Worm (Caenorhabditis elegans): Measurements from ENCODE around the gene srg-47.

The srg-47 gene

DNA sequence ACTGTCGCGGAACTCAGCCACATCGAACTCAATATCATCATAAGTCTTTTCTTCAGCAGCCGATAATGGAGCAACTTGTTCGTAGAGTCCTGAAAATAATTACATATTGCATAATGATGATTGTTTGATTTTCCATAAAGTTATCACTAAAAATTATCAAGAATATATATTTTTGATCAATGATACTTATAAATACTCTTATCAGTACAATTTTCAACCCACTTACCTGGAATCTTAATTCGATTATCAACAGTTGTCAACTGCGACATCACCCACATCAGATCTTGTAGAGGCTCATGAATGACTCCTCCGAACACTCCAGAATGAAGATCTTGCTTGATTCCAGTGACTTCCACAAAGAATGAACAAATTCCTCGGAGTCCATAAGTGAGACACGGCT, 39.9 kb upstream of the srg-47 start:
- TF ChIP-seq snpc-4 (tag; optimal IDR thresholded peaks at IDR 0.05) (no peak), elt-3 (tag; optimal IDR thresholded peaks at IDR 0.05) (no peak), mep-1 (tag; optimal IDR thresholded peaks at IDR 0.05) (no peak), zip-8 (tag; optimal IDR thresholded peaks at IDR 0.05) (no peak), flh-1 (GFP tag; optimal IDR thresholded peaks at IDR 0.05) (no peak), ceh-39 (tag; optimal IDR thresholded peaks at IDR 0.05) (no peak), nhr-28 (tag; optimal IDR thresholded peaks at IDR 0.05) (no peak), unc-39 (tag; optimal IDR thresholded peaks at IDR 0.05) (no peak), ham-2 (GFP tag; optimal IDR thresholded peaks at IDR 0.05) (no peak), lin-13 (tag; optimal IDR thresholded peaks at IDR 0.05) (no peak), drap-1 (GFP tag; optimal IDR thresholded peaks at IDR 0.05) (no peak), sem-2 (GFP tag; optimal IDR thresholded peaks at IDR 0.05) (no peak), sptf-1 (tag; optimal IDR thresholded peaks at IDR 0.05) (no peak), tbx-8 (GFP tag; optimal IDR thresholded peaks at IDR 0.05) (no peak), ces-1 (GFP tag; optimal IDR thresholded peaks at IDR 0.05) (no peak), nhr-237 (tag; optimal IDR thresholded peaks at IDR 0.05) (no peak), lin-32 (GFP tag; optimal IDR thresholded peaks at IDR 0.05) (no peak)

ce11 chrV:14594943-14595342, 38.9 kb upstream of the srg-47 start:
- no peak for TF ChIP-seq nhr-28 (tag; optimal IDR thresholded peaks at IDR 0.05)
- TF ChIP-seq ztf-11 (tag; optimal IDR thresholded peaks at IDR 0.05): no peak
- TF ChIP-seq pha-4 (tag; optimal IDR thresholded peaks at IDR 0.05): no peak
- TF ChIP-seq cnd-1 (tag; optimal IDR thresholded peaks at IDR 0.05): no peak
- no peak for TF ChIP-seq nhr-237 (tag; optimal IDR thresholded peaks at IDR 0.05)
- no peak for TF ChIP-seq mls-2 (tag; optimal IDR thresholded peaks at IDR 0.05)
- TF ChIP-seq blmp-1 (tag; optimal IDR thresholded peaks at IDR 0.05): no peak
- no peak for TF ChIP-seq nhr-2 (tag; optimal IDR thresholded peaks at IDR 0.05)
- TF ChIP-seq ceh-39 (tag; optimal IDR thresholded peaks at IDR 0.05): no peak

- no peak for TF ChIP-seq nhr-237 (tag; optimal IDR thresholded peaks at IDR 0.05)
- no peak for TF ChIP-seq ceh-39 (tag; optimal IDR thresholded peaks at IDR 0.05)
- no peak for TF ChIP-seq ham-2 (GFP tag; optimal IDR thresholded peaks at IDR 0.05)
- no peak for TF ChIP-seq mab-5 (tag; optimal IDR thresholded peaks at IDR 0.05)
- no peak for TF ChIP-seq sem-2 (GFP tag; optimal IDR thresholded peaks at IDR 0.05)
- TF ChIP-seq mls-2 (tag; optimal IDR thresholded peaks at IDR 0.05): no peak
- no peak for TF ChIP-seq elt-1 (tag; optimal IDR thresholded peaks at IDR 0.05; ENCODE audit: borderline replicate concordance, insufficient read depth)
- TF ChIP-seq lin-13 (tag; optimal IDR thresholded peaks at IDR 0.05): no peak
- no peak for TF ChIP-seq ztf-11 (tag; optimal IDR thresholded peaks at IDR 0.05)
- no peak for TF ChIP-seq lsy-2 (tag; optimal IDR thresholded peaks at IDR 0.05)
- no peak for TF ChIP-seq pha-4 (tag; optimal IDR thresholded peaks at IDR 0.05)
- no peak for TF ChIP-seq nhr-2 (tag; optimal IDR thresholded peaks at IDR 0.05)
- no peak for TF ChIP-seq ceh-43 (GFP tag; optimal IDR thresholded peaks at IDR 0.05)
- TF ChIP-seq nhr-76 (tag; optimal IDR thresholded peaks at IDR 0.05): no peak
- no peak for TF ChIP-seq blmp-1 (tag; optimal IDR thresholded peaks at IDR 0.05)
- no peak for TF ChIP-seq M03D4.4 (tag; optimal IDR thresholded peaks at IDR 0.05)
- no peak for TF ChIP-seq drap-1 (GFP tag; optimal IDR thresholded peaks at IDR 0.05)
- TF ChIP-seq zip-8 (tag; optimal IDR thresholded peaks at IDR 0.05): no peak
- no peak for TF ChIP-seq cnd-1 (tag; optimal IDR thresholded peaks at IDR 0.05)
Observed at ce11 chrV:14594103-14594502, 38.0 kb upstream of the srg-47 start.

ce11 chrV:14585351-14585750, 29.3 kb upstream of the srg-47 start, which contains the start of gene Y40H4A.2:
Gene Y40H4A.2 (minus strand): TSS chrV:14585451.
- TF ChIP-seq nhr-12 (tag; optimal IDR thresholded peaks at IDR 0.05) (no peak), lin-32 (GFP tag; optimal IDR thresholded peaks at IDR 0.05) (no peak), M03D4.4 (tag; optimal IDR thresholded peaks at IDR 0.05) (no peak), unc-62 (GFP tag; optimal IDR thresholded peaks at IDR 0.05) (no peak), tbx-8 (GFP tag; optimal IDR thresholded peaks at IDR 0.05) (no peak), cnd-1 (tag; optimal IDR thresholded peaks at IDR 0.05) (no peak), nhr-28 (tag; optimal IDR thresholded peaks at IDR 0.05) (no peak), flh-1 (GFP tag; optimal IDR thresholded peaks at IDR 0.05) (no peak), bed-3 (GFP tag; optimal IDR thresholded peaks at IDR 0.05) (no peak), snpc-4 (tag; optimal IDR thresholded peaks at IDR 0.05) (no peak)

ce11 chrV:14579619-14580018, 23.5 kb upstream of the srg-47 start, which contains the start of gene gar-3:
Gene gar-3 (minus strand): TSS chrV:14579719.
- no peak for TF ChIP-seq elt-3 (tag; optimal IDR thresholded peaks at IDR 0.05)
- no peak for TF ChIP-seq cnd-1 (tag; optimal IDR thresholded peaks at IDR 0.05)
- no peak for TF ChIP-seq lin-32 (GFP tag; optimal IDR thresholded peaks at IDR 0.05)
- TF ChIP-seq tbx-8 (GFP tag; optimal IDR thresholded peaks at IDR 0.05): no peak
- no peak for TF ChIP-seq snpc-4 (tag; optimal IDR thresholded peaks at IDR 0.05)
- no peak for TF ChIP-seq unc-39 (tag; optimal IDR thresholded peaks at IDR 0.05)
- no peak for TF ChIP-seq nhr-12 (tag; optimal IDR thresholded peaks at IDR 0.05)
- TF ChIP-seq ceh-39 (tag; optimal IDR thresholded peaks at IDR 0.05): no peak
- no peak for TF ChIP-seq ztf-11 (tag; optimal IDR thresholded peaks at IDR 0.05)
- no peak for TF ChIP-seq ceh-43 (GFP tag; optimal IDR thresholded peaks at IDR 0.05)
- TF ChIP-seq ham-2 (GFP tag; optimal IDR thresholded peaks at IDR 0.05): no peak
- TF ChIP-seq pha-4 (tag; optimal IDR thresholded peaks at IDR 0.05): no peak
- TF ChIP-seq zip-8 (tag; optimal IDR thresholded peaks at IDR 0.05): no peak
- no peak for TF ChIP-seq M03D4.4 (tag; optimal IDR thresholded peaks at IDR 0.05)
- no peak for TF ChIP-seq mep-1 (tag; optimal IDR thresholded peaks at IDR 0.05)
- no peak for TF ChIP-seq sptf-1 (tag; optimal IDR thresholded peaks at IDR 0.05)
- TF ChIP-seq lsy-2 (tag; optimal IDR thresholded peaks at IDR 0.05): no peak
- no peak for TF ChIP-seq bed-3 (GFP tag; optimal IDR thresholded peaks at IDR 0.05)
- no peak for TF ChIP-seq nhr-76 (tag; optimal IDR thresholded peaks at IDR 0.05)
- no peak for TF ChIP-seq ces-1 (GFP tag; optimal IDR thresholded peaks at IDR 0.05)
